Fruit fly (Drosophila melanogaster) whole organism, embryonic: ENCODE data around the gene p23.

Experiments
- Bteb2 ChIP-seq: fragments of 200-800 bp; sonication (Bioruptor generic); optimal IDR thresholded peaks from 2 replicates; lab custom pipeline; 2016; ENCODE audit warnings: missing biosample characterization, missing genetic modification characterization
- CG11560 ChIP-seq: fragments of 200-800 bp; sonication (Bioruptor generic); IDR thresholded peaks from 3 replicates; pipeline ENCODE4 v1.3.6; 2022; ENCODE audit warnings: missing biosample characterization, missing genetic modification characterization
- CG12744 ChIP-seq: fragments of 200-800 bp; sonication (Bioruptor generic); optimal IDR thresholded peaks from 2 replicates; lab custom pipeline; 2016; ENCODE audit warnings: missing biosample characterization, missing genetic modification characterization
- CG13624 ChIP-seq: fragments of 200-800 bp; sonication (Bioruptor generic); optimal IDR thresholded peaks from 2 replicates; lab custom pipeline; 2016; ENCODE audit warnings: missing biosample characterization, missing genetic modification characterization
- CG15479 ChIP-seq: fragments of 200-800 bp; sonication (Bioruptor generic); optimal IDR thresholded peaks from 3 replicates; lab custom pipeline; 2019; ENCODE audit warnings: missing biosample characterization, mild to moderate bottlenecking, missing genetic modification characterization, moderate library complexity
- CG15601 ChIP-seq: fragments of 200-800 bp; sonication (Bioruptor generic); optimal IDR thresholded peaks from 3 replicates; lab custom pipeline; 2019; ENCODE audit warnings: missing biosample characterization, mild to moderate bottlenecking, missing genetic modification characterization, moderate library complexity
- CG17568 ChIP-seq: fragments of 200-800 bp; sonication (Bioruptor generic); optimal IDR thresholded peaks from 2 replicates; lab custom pipeline; 2018; ENCODE audit warnings: missing biosample characterization, mild to moderate bottlenecking, missing genetic modification characterization, moderate library complexity
- CG17612 ChIP-seq: fragments of 200-800 bp; sonication (Bioruptor generic); IDR thresholded peaks from 2 replicates; pipeline ENCODE4 v1.3.6; 2022; ENCODE audit warnings: missing biosample characterization, missing genetic modification characterization
- CG18476 ChIP-seq: fragments of 200-800 bp; sonication (Bioruptor generic); optimal IDR thresholded peaks from 2 replicates; lab custom pipeline; 2016; ENCODE audit warnings: missing biosample characterization, mild to moderate bottlenecking, missing genetic modification characterization
- CG18599 ChIP-seq: fragments of 200-800 bp; sonication (Bioruptor generic); optimal IDR thresholded peaks from 3 replicates; lab custom pipeline; 2017; ENCODE audit warnings: missing biosample characterization, missing genetic modification characterization, mild to moderate bottlenecking, moderate library complexity, missing genetic modification reagents
- CG34224 ChIP-seq: fragments of 200-800 bp; sonication (Bioruptor generic); IDR thresholded peaks from 3 replicates; pipeline ENCODE4 v1.3.6; 2022; ENCODE audit warnings: missing biosample characterization, missing genetic modification characterization; ENCODE audit not compliant: partially characterized antibody
- CG6272 ChIP-seq: fragments of 200-800 bp; sonication (Bioruptor generic); IDR thresholded peaks from 2 replicates; pipeline ENCODE4 v1.3.6; 2022; ENCODE audit warnings: missing biosample characterization, missing genetic modification characterization
- CG8089 ChIP-seq: fragments of 200-800 bp; sonication (Bioruptor generic); optimal IDR thresholded peaks from 3 replicates; lab custom pipeline; 2016; ENCODE audit warnings: missing biosample characterization, missing genetic modification characterization
- CG8281 ChIP-seq: fragments of 200-800 bp; sonication (Bioruptor generic); optimal IDR thresholded peaks from 2 replicates; lab custom pipeline; 2018; ENCODE audit warnings: missing biosample characterization, mild to moderate bottlenecking, missing genetic modification characterization, moderate library complexity
- CG8359 ChIP-seq: fragments of 200-800 bp; sonication (Bioruptor generic); optimal IDR thresholded peaks from 2 replicates; lab custom pipeline; 2017; ENCODE audit warnings: missing biosample characterization, mild to moderate bottlenecking, missing genetic modification characterization, borderline replicate concordance
- CG8478 ChIP-seq: fragments of >200 bp; optimal IDR thresholded peaks from 2 replicates; lab custom pipeline; 2018
- CG9437 ChIP-seq: fragments of 200-800 bp; sonication (Bioruptor generic); optimal IDR thresholded peaks from 2 replicates; lab custom pipeline; 2018; ENCODE audit warnings: missing biosample characterization, mild to moderate bottlenecking, missing genetic modification characterization
- CG9817 ChIP-seq: fragments of 200-800 bp; sonication (Bioruptor generic); optimal IDR thresholded peaks from 2 replicates; lab custom pipeline; 2018; ENCODE audit warnings: missing biosample characterization, mild to moderate bottlenecking, missing genetic modification characterization, moderate library complexity
- CkIIα-i1 ChIP-seq: fragments of 200-800 bp; sonication (Bioruptor generic); IDR thresholded peaks from 2 replicates; pipeline ENCODE4 v1.3.6; 2022; ENCODE audit warnings: missing biosample characterization, missing genetic modification characterization
- D19A ChIP-seq: fragments of 200-800 bp; optimal IDR thresholded peaks from 3 replicates; lab custom pipeline; 2019; ENCODE audit warnings: missing biosample characterization, mild to moderate bottlenecking, missing genetic modification characterization, moderate library complexity
- Dbx ChIP-seq: fragments of 200-800 bp; sonication (Bioruptor generic); IDR thresholded peaks from 3 replicates; pipeline ENCODE4 v1.3.6; 2022; ENCODE audit warnings: missing biosample characterization, missing genetic modification characterization
- Deaf1 ChIP-seq: fragments of 200-800 bp; optimal IDR thresholded peaks from 3 replicates; lab custom pipeline; 2019; ENCODE audit warnings: missing biosample characterization, mild to moderate bottlenecking, missing genetic modification characterization, moderate library complexity
- Dip3 ChIP-seq: fragments of 200-800 bp; sonication (Bioruptor generic); optimal IDR thresholded peaks from 3 replicates; lab custom pipeline; 2016; ENCODE audit warnings: missing biosample characterization, missing genetic modification characterization
- Drgx ChIP-seq: fragments of 200-800 bp; sonication (Bioruptor generic); IDR thresholded peaks from 2 replicates; pipeline ENCODE4 v1.3.6; 2022; ENCODE audit warnings: missing biosample characterization, missing genetic modification characterization
- Hand ChIP-seq: fragments of 200-800 bp; sonication (Bioruptor generic); optimal IDR thresholded peaks from 2 replicates; lab custom pipeline; 2017; ENCODE audit warnings: mild to moderate bottlenecking, missing biosample characterization, missing genetic modification reagents, missing genetic modification characterization
- Med ChIP-seq: fragments of 200-800 bp; sonication (Bioruptor generic); peaks from one replicate; lab custom pipeline; 2016; ENCODE audit warnings: missing biosample characterization, missing genetic modification characterization, mild to moderate bottlenecking, inconsistent platforms, moderate library complexity
- NK7.1 ChIP-seq: fragments of 200-800 bp; sonication (Bioruptor generic); optimal IDR thresholded peaks from 3 replicates; lab custom pipeline; 2016; ENCODE audit warnings: missing biosample characterization, missing genetic modification characterization
- Neu2 ChIP-seq: fragments of 200-800 bp; sonication (Bioruptor generic); optimal IDR thresholded peaks from 3 replicates; lab custom pipeline; 2016; ENCODE audit warnings: missing biosample characterization, missing genetic modification characterization, borderline replicate concordance
- Nf-YC ChIP-seq: fragments of 200-800 bp; optimal IDR thresholded peaks from 3 replicates; lab custom pipeline; 2019; ENCODE audit warnings: missing biosample characterization, mild to moderate bottlenecking, missing genetic modification characterization, moderate library complexity
- Ravus ChIP-seq: fragments of 200-800 bp; sonication (Bioruptor generic); IDR thresholded peaks from 2 replicates; pipeline ENCODE4 v1.3.6; 2022; ENCODE audit warnings: missing biosample characterization, missing genetic modification characterization
- Rfx ChIP-seq: fragments of 200-800 bp; sonication (Bioruptor generic); IDR thresholded peaks from 2 replicates; pipeline ENCODE4 v1.3.6; 2022; ENCODE audit warnings: missing biosample characterization, missing genetic modification characterization
- Spps ChIP-seq: fragments of 200-800 bp; sonication (Bioruptor generic); optimal IDR thresholded peaks from 2 replicates; lab custom pipeline; 2018; ENCODE audit warnings: missing biosample characterization, mild to moderate bottlenecking, missing genetic modification characterization
- Ssrp ChIP-seq: fragments of 200-800 bp; sonication (Bioruptor generic); optimal IDR thresholded peaks from 2 replicates; lab custom pipeline; 2018; ENCODE audit warnings: missing biosample characterization, mild to moderate bottlenecking, missing genetic modification characterization, moderate library complexity
- abd-A ChIP-seq: fragments of 200-800 bp; sonication (Bioruptor generic); optimal IDR thresholded peaks from 3 replicates; lab custom pipeline; 2019; ENCODE audit warnings: missing biosample characterization, mild to moderate bottlenecking, missing genetic modification characterization, moderate library complexity
- ara ChIP-seq: fragments of 200-800 bp; sonication (Bioruptor generic); IDR thresholded peaks from 2 replicates; pipeline ENCODE4 v1.3.6; 2022; ENCODE audit warnings: missing biosample characterization, missing genetic modification characterization
- ash1 ChIP-seq: fragments of 200-800 bp; sonication (Bioruptor generic); optimal IDR thresholded peaks from 2 replicates; lab custom pipeline; 2018; ENCODE audit warnings: missing biosample characterization, mild to moderate bottlenecking, missing genetic modification characterization
- btn ChIP-seq: fragments of 200-800 bp; sonication (Bioruptor generic); optimal IDR thresholded peaks from 2 replicates; lab custom pipeline; 2016; ENCODE audit warnings: missing biosample characterization, missing genetic modification characterization
- cg ChIP-seq: fragments of 200-800 bp; sonication (Bioruptor generic); optimal IDR thresholded peaks from 3 replicates; lab custom pipeline; 2019; ENCODE audit warnings: missing biosample characterization, mild to moderate bottlenecking, missing genetic modification characterization, moderate library complexity
- crc ChIP-seq: fragments of 200-800 bp; sonication (Bioruptor generic); optimal IDR thresholded peaks from 2 replicates; lab custom pipeline; 2016; ENCODE audit warnings: missing biosample characterization, missing genetic modification characterization
- dan ChIP-seq: fragments of 200-800 bp; sonication (Bioruptor generic); IDR thresholded peaks from 2 replicates; pipeline ENCODE4 v1.3.6; 2022; ENCODE audit warnings: missing biosample characterization, missing genetic modification characterization
- gem ChIP-seq: fragments of 200-800 bp; sonication (Bioruptor generic); optimal IDR thresholded peaks from 2 replicates; lab custom pipeline; 2019; ENCODE audit warnings: missing biosample characterization, mild to moderate bottlenecking, missing genetic modification characterization, moderate library complexity
- gro ChIP-seq: fragments of 200-800 bp; sonication (Bioruptor generic); optimal IDR thresholded peaks from 2 replicates; lab custom pipeline; 2016; ENCODE audit warnings: missing biosample characterization, missing genetic modification characterization
- hkb ChIP-seq, 2 experiments: fragments of 200-800 bp in 1 of 2; fragments of >200 bp in 1 of 2; sonication (Bioruptor generic) in 1 of 2; IDR thresholded peaks in 1 of 2; optimal IDR thresholded peaks in 1 of 2; 2 replicates each; pipeline versions ENCODE4 v1.3.6 to Lab custom; 2017 to 2022; ENCODE audit warnings: missing biosample characterization in 1 of 2, missing genetic modification characterization in 1 of 2
- jigr1 ChIP-seq: fragments of 200-800 bp; sonication (Bioruptor generic); IDR thresholded peaks from 3 replicates; pipeline ENCODE4 v1.3.6; 2022; ENCODE audit warnings: missing biosample characterization, missing genetic modification characterization
- lilli ChIP-seq: fragments of 200-800 bp; sonication (Bioruptor generic); optimal IDR thresholded peaks from 3 replicates; lab custom pipeline; 2016; ENCODE audit warnings: missing biosample characterization, missing genetic modification characterization
- mirr ChIP-seq: fragments of 200-800 bp; sonication (Bioruptor generic); optimal IDR thresholded peaks from 3 replicates; lab custom pipeline; 2018; ENCODE audit warnings: missing biosample characterization, mild to moderate bottlenecking, missing genetic modification characterization
- nom ChIP-seq: fragments of 200-800 bp; sonication (Bioruptor generic); optimal IDR thresholded peaks from 2 replicates; lab custom pipeline; 2017; ENCODE audit warnings: missing biosample characterization, missing genetic modification characterization, mild to moderate bottlenecking, moderate library complexity, missing genetic modification reagents
- pb ChIP-seq: fragments of 200-800 bp; sonication (Bioruptor generic); optimal IDR thresholded peaks from 3 replicates; lab custom pipeline; 2016; ENCODE audit warnings: missing biosample characterization, missing genetic modification characterization
- sens-2 ChIP-seq: fragments of 200-800 bp; sonication (Bioruptor generic); IDR thresholded peaks from 2 replicates; pipeline ENCODE4 v1.3.6; 2022; ENCODE audit warnings: missing biosample characterization, missing genetic modification characterization
- ttk ChIP-seq: fragments of 200-800 bp; sonication (Bioruptor generic); IDR thresholded peaks from 2 replicates; pipeline ENCODE4 v2.1.2; 2022; ENCODE audit warnings: missing biosample characterization, missing genetic modification characterization

The p23 gene

DNA sequence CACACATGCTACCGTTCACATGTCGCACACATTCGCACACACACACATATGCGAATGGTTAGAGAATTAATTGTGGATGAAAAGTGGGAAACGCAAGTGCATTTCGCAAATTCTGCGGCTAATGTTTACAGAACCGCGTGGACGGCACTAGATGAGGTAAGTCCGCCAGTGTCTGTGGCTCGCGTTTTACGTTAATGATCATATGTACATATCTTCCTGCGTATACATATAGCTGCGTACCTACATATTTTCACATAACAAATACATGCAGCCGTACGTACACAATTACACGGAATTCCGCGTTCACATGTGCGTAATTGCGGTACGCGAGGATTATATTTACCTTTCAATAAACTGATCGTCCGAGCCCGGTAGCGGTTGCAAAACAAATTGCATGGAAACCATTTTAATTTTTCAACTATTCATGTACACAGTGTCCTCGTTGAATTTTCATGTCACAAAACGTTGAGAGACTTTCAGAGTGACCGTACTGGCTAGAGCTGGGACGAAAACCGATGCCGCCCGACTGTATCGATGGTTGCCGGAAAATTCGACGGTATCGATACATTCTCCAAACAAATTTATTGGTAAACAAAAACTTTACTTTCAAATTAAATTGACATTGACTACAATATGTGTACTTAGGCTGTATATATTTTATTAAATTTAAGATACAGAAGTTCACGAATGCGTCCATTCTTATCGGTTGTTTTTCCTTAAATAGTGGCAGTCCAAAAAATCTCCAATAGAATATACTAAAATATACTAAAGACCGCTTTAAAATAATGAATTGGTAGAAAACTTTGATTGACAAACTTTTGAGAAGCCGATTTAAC is 47.6 kb downstream of the p23 start, which contains the start of gene hyd (continued):
- TF ChIP-seq CG9437 (GFP tag; lab: Kevin White, UChicago) (peak; percentile 83), mirr (GFP tag; lab: Kevin White, UChicago) (no peak), CG8359 (no peak), pb (GFP tag; lab: Kevin White, UChicago) (no peak), dan (GFP tag; lab: Robert Waterston, UW) (no peak), D19A (tag; lab: Kevin White, UChicago) (no peak), ttk (no peak), CG15601 (tag; lab: Kevin White, UChicago) (no peak), CG9817 (no peak), Drgx (GFP tag; lab: Robert Waterston, UW) (no peak), sens-2 (GFP tag; lab: Robert Waterston, UW) (no peak), Bteb2 (GFP tag; lab: Kevin White, UChicago) (no peak), CkIIα-i1 (GFP tag; lab: Robert Waterston, UW) (no peak), CG17568 (GFP tag; lab: Kevin White, UChicago) (no peak), CG13624 (GFP tag; lab: Kevin White, UChicago) (peak; percentile 19), CG15479 (peak; percentile 56), CG18476 (GFP tag; lab: Kevin White, UChicago) (no peak), btn (GFP tag; lab: Kevin White, UChicago) (no peak), Nf-YC (tag; lab: Kevin White, UChicago) (no peak), Ssrp (tag; lab: Kevin White, UChicago) (no peak), cg (peak; percentile 98), jigr1 (no peak), ash1 (no peak), CG8089 (no peak), Rfx (GFP tag; lab: Robert Waterston, UW) (no peak), CG17612 (GFP tag; lab: Robert Waterston, UW) (no peak), CG12744 (no peak), abd-A (tag; lab: Kevin White, UChicago) (no peak), gro (GFP tag; lab: Kevin White, UChicago) (no peak), hkb (optimal IDR thresholded peaks at IDR 0.05; lab: Kevin White, UChicago) (no peak), hkb (GFP tag; IDR thresholded peaks at IDR 0.05; lab: Robert Waterston, UW) (peak; percentile 6; the same call in 1 of the 2 replicates), Dbx (GFP tag; lab: Robert Waterston, UW) (no peak), lilli (GFP tag; lab: Kevin White, UChicago) (no peak), CG8478 (lab: Kevin White, UChicago) (peak; percentile 84), nom (GFP tag; lab: Kevin White, UChicago) (no peak), Neu2 (GFP tag; lab: Kevin White, UChicago) (no peak), CG6272 (GFP tag; lab: Robert Waterston, UW) (no peak; the same call in none of the 2 replicates), CG18599 (GFP tag; lab: Kevin White, UChicago) (no peak), CG11560 (tag; lab: Robert Waterston, UW) (no peak), Med (GFP tag; lab: Kevin White, UChicago) (peak; percentile 77), Ravus (GFP tag; lab: Robert Waterston, UW) (no peak), gem (tag; lab: Kevin White, UChicago) (no peak), Spps (tag; lab: Kevin White, UChicago) (no peak), CG34224 (GFP tag; lab: Robert Waterston, UW) (peak; percentile 74), Hand (GFP tag; lab: Kevin White, UChicago) (no peak), crc (no peak), CG8281 (no peak), Deaf1 (tag; lab: Kevin White, UChicago) (no peak), NK7.1 (no peak), Dip3 (GFP tag; lab: Kevin White, UChicago) (no peak), ara (GFP tag; lab: Robert Waterston, UW) (no peak)
